Worm (Caenorhabditis elegans) whole organism, L2 larva: ENCODE measurements around the gene srw-14.

Experiments used
- C34F6.9 ChIP-seq: fragments of 150-350 bp; optimal IDR thresholded peaks from 2 replicates; lab custom pipeline; 2014; ENCODE audit warnings: missing biosample characterization, missing genetic modification characterization
- F13H6.1 ChIP-seq: sonication (generic microtip); optimal IDR thresholded peaks from 2 replicates; lab custom pipeline; 2016; ENCODE audit warnings: missing genetic modification characterization, missing compliant biosample characterization
- R02D3.7 ChIP-seq: fragments of 150-350 bp; optimal IDR thresholded peaks from 2 replicates; lab custom pipeline; 2014; ENCODE audit warnings: missing biosample characterization, missing genetic modification characterization
- Y55F3AM.14 ChIP-seq: fragments of 200-800 bp; sonication (Bioruptor generic); optimal IDR thresholded peaks from 2 replicates; lab custom pipeline; 2018; ENCODE audit warnings: mild to moderate bottlenecking, missing genetic modification characterization, missing compliant biosample characterization
- ZK546.5 ChIP-seq: sonication (generic microtip); optimal IDR thresholded peaks from 2 replicates; lab custom pipeline; 2017; ENCODE audit warnings: missing biosample characterization, missing genetic modification characterization
- alr-1 ChIP-seq: fragments of 150-350 bp; optimal IDR thresholded peaks from 2 replicates; lab custom pipeline; 2014; ENCODE audit warnings: missing biosample characterization, missing genetic modification characterization
- aly-2 ChIP-seq: fragments of 150-350 bp; optimal IDR thresholded peaks from 2 replicates; lab custom pipeline; 2014; ENCODE audit warnings: missing biosample characterization, missing genetic modification characterization
- ama-1 ChIP-seq: fragments of 150-350 bp; optimal IDR thresholded peaks from 2 replicates; lab custom pipeline; 2018; ENCODE audit warnings: inconsistent platforms
- blmp-1 ChIP-seq: sonication (generic microtip); optimal IDR thresholded peaks from 2 replicates; lab custom pipeline; 2017; ENCODE audit warnings: missing genetic modification characterization, mild to moderate bottlenecking, missing compliant biosample characterization, antibody characterized with exemption, moderate library complexity; ENCODE audit not compliant: insufficient read depth
- ceh-16 ChIP-seq: fragments of 150-350 bp; optimal IDR thresholded peaks from 2 replicates; lab custom pipeline; 2014; ENCODE audit warnings: missing biosample characterization, missing genetic modification characterization
- ceh-82 ChIP-seq: fragments of 150-350 bp; optimal IDR thresholded peaks from 2 replicates; lab custom pipeline; 2014; ENCODE audit warnings: missing biosample characterization, missing genetic modification characterization
- crh-2 ChIP-seq: sonication (generic microtip); optimal IDR thresholded peaks from 2 replicates; lab custom pipeline; 2017; ENCODE audit warnings: missing biosample characterization, missing genetic modification characterization
- dmd-4 ChIP-seq: sonication (generic microtip); optimal IDR thresholded peaks from 2 replicates; lab custom pipeline; 2017; ENCODE audit warnings: missing biosample characterization, missing genetic modification characterization
- egl-27 ChIP-seq: sonication (generic microtip); optimal IDR thresholded peaks from 3 replicates; lab custom pipeline; 2017; ENCODE audit warnings: missing biosample characterization, missing genetic modification reagents, missing genetic modification characterization
- elt-1 ChIP-seq: fragments of 150-350 bp; optimal IDR thresholded peaks from 2 replicates; lab custom pipeline; 2014; ENCODE audit warnings: missing biosample characterization, missing genetic modification characterization
- elt-3 ChIP-seq: sonication (generic microtip); optimal IDR thresholded peaks from 2 replicates; lab custom pipeline; 2017; ENCODE audit warnings: missing biosample characterization, missing genetic modification characterization
- fos-1 ChIP-seq: fragments of 150-350 bp; optimal IDR thresholded peaks from 2 replicates; lab custom pipeline; 2014; ENCODE audit warnings: missing biosample characterization, missing genetic modification characterization
- gmeb-1 ChIP-seq: fragments of 150-350 bp; optimal IDR thresholded peaks from 2 replicates; lab custom pipeline; 2014; ENCODE audit warnings: missing biosample characterization, missing genetic modification characterization
- lin-11 ChIP-seq: fragments of 150-350 bp; sonication (generic microtip); optimal IDR thresholded peaks from 2 replicates; lab custom pipeline; 2014; ENCODE audit warnings: missing biosample characterization, missing genetic modification characterization, inconsistent platforms, mixed read lengths
- lin-13 ChIP-seq: fragments of 150-350 bp; optimal IDR thresholded peaks from 2 replicates; lab custom pipeline; 2014; ENCODE audit warnings: missing biosample characterization, missing genetic modification reagents, missing genetic modification characterization
- lin-39 ChIP-seq: fragments of 150-350 bp; optimal IDR thresholded peaks from 2 replicates; lab custom pipeline; 2014; ENCODE audit warnings: missing biosample characterization, missing genetic modification reagents, missing genetic modification characterization
- lsy-2 ChIP-seq, 2 experiments: fragments of 150-350 bp in 1 of 2; sonication (generic microtip) in 1 of 2; optimal IDR thresholded peaks; 2 replicates each; lab custom pipeline; 2014 to 2017; ENCODE audit warnings: missing biosample characterization in 2 of 2, missing genetic modification characterization in 2 of 2
- mab-5 ChIP-seq: fragments of 150-350 bp; optimal IDR thresholded peaks from 2 replicates; lab custom pipeline; 2014; ENCODE audit warnings: missing biosample characterization, missing genetic modification characterization
- mbf-1 ChIP-seq: sonication (generic microtip); optimal IDR thresholded peaks from 2 replicates; lab custom pipeline; 2017; ENCODE audit warnings: missing biosample characterization, missing genetic modification characterization
- mdl-1 ChIP-seq, 2 experiments: fragments of 150-350 bp in 1 of 2; sonication (generic microtip) in 1 of 2; optimal IDR thresholded peaks; 2 replicates each; lab custom pipeline; 2017; ENCODE audit warnings: missing biosample characterization in 2 of 2, missing genetic modification characterization in 2 of 2
- nhr-10 ChIP-seq: sonication (generic microtip); optimal IDR thresholded peaks from 2 replicates; lab custom pipeline; 2017; ENCODE audit warnings: missing biosample characterization, missing genetic modification characterization
- nhr-11 ChIP-seq: fragments of 150-350 bp; optimal IDR thresholded peaks from 2 replicates; lab custom pipeline; 2014; ENCODE audit warnings: missing biosample characterization, missing genetic modification characterization
- nhr-129 ChIP-seq: fragments of 150-350 bp; optimal IDR thresholded peaks from 2 replicates; lab custom pipeline; 2014; ENCODE audit warnings: missing biosample characterization, missing genetic modification characterization
- nhr-21 ChIP-seq: fragments of 150-350 bp; optimal IDR thresholded peaks from 2 replicates; lab custom pipeline; 2014; ENCODE audit warnings: missing biosample characterization, missing genetic modification characterization
- nhr-23 ChIP-seq: fragments of 150-350 bp; optimal IDR thresholded peaks from 2 replicates; lab custom pipeline; 2014; ENCODE audit warnings: missing biosample characterization, missing genetic modification reagents, missing genetic modification characterization
- nhr-237 ChIP-seq: fragments of 150-350 bp; optimal IDR thresholded peaks from 2 replicates; lab custom pipeline; 2014; ENCODE audit warnings: missing biosample characterization, missing genetic modification characterization
- nhr-25 ChIP-seq: fragments of 150-350 bp; sonication (generic microtip); optimal IDR thresholded peaks from 3 replicates; lab custom pipeline; 2014; ENCODE audit warnings: missing biosample characterization, missing genetic modification characterization
- nhr-6 ChIP-seq: fragments of 150-350 bp; optimal IDR thresholded peaks from 2 replicates; lab custom pipeline; 2014; ENCODE audit warnings: missing biosample characterization, missing genetic modification characterization
- nhr-77 ChIP-seq: fragments of 150-350 bp; optimal IDR thresholded peaks from 2 replicates; lab custom pipeline; 2014; ENCODE audit warnings: missing biosample characterization, missing genetic modification characterization
- peb-1 ChIP-seq: fragments of 150-350 bp; optimal IDR thresholded peaks from 2 replicates; lab custom pipeline; 2014; ENCODE audit warnings: missing biosample characterization, missing genetic modification characterization
- sem-4 ChIP-seq: fragments of 150-350 bp; optimal IDR thresholded peaks from 2 replicates; lab custom pipeline; 2014; ENCODE audit warnings: missing biosample characterization, missing genetic modification reagents, missing genetic modification characterization
- skn-1 ChIP-seq: sonication (generic microtip); optimal IDR thresholded peaks from 2 replicates; lab custom pipeline; 2017; ENCODE audit warnings: missing biosample characterization, missing genetic modification characterization
- sma-3 ChIP-seq: sonication (generic microtip); optimal IDR thresholded peaks from 2 replicates; lab custom pipeline; 2016; ENCODE audit warnings: missing genetic modification reagents, missing genetic modification characterization, missing compliant biosample characterization
- sma-9 ChIP-seq, 2 experiments: fragments of 150-350 bp in 1 of 2; sonication (generic microtip) in 1 of 2; optimal IDR thresholded peaks; 2 replicates each; lab custom pipeline; 2014 to 2016; ENCODE audit warnings: missing genetic modification characterization in 2 of 2, mild to moderate bottlenecking in 1 of 2, missing biosample characterization in 1 of 2, missing compliant biosample characterization in 1 of 2, missing genetic modification reagents in 1 of 2, moderate library complexity in 1 of 2
- snpc-4 ChIP-seq: fragments of 150-350 bp; optimal IDR thresholded peaks from 2 replicates; lab custom pipeline; 2014; ENCODE audit warnings: missing biosample characterization, missing genetic modification characterization
- unc-55 ChIP-seq: fragments of 150-350 bp; sonication (generic microtip); optimal IDR thresholded peaks from 3 replicates; lab custom pipeline; 2014; ENCODE audit warnings: missing biosample characterization, missing genetic modification reagents, missing genetic modification characterization
- unc-62 ChIP-seq: fragments of 150-350 bp; optimal IDR thresholded peaks from 2 replicates; lab custom pipeline; 2014; ENCODE audit warnings: missing biosample characterization, missing genetic modification reagents, missing genetic modification characterization
- zag-1 ChIP-seq: fragments of 150-350 bp; optimal IDR thresholded peaks from 2 replicates; lab custom pipeline; 2014; ENCODE audit warnings: missing biosample characterization, missing genetic modification characterization
- ztf-1 ChIP-seq: fragments of 200-800 bp; sonication (Bioruptor generic); conservative IDR thresholded peaks from 2 replicates; pipeline ENCODE4 v1.3.6; 2022; ENCODE audit warnings: missing genetic modification characterization, missing compliant biosample characterization
- ztf-11 ChIP-seq: sonication (generic microtip); optimal IDR thresholded peaks from 2 replicates; lab custom pipeline; 2017; ENCODE audit warnings: missing biosample characterization, missing genetic modification characterization
- ztf-4 ChIP-seq: fragments of 150-350 bp; optimal IDR thresholded peaks from 2 replicates; lab custom pipeline; 2014; ENCODE audit warnings: missing biosample characterization, missing genetic modification characterization

srw-14 gene

DNA sequence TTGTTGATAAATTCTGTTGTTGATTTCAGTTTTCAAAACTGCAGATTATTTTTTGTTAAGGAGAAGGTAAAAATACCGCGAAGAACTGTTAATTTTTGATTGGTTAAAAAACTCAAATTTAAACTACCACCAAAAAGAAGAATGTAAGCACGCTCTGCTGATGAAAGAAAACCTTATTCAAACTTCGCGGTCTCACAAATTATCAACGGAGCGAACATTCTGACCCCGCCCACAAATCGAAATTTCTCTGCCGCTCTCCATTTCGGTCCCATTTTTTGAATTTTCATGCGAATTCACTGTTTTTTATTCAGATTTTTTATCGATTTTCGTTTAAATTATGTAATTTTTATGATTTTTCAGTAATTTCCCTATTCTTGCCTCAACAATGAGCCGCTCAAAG is 36.2 kb upstream of the srw-14 start, which contains the start of gene cyn-3 (continued):
- no peak for TF ChIP-seq dmd-4 (tag; lab: Kevin White, UChicago)
- TF ChIP-seq mab-5 (tag; lab: Kevin White, UChicago): peak; percentile 81
- TF ChIP-seq skn-1 (tag; lab: Kevin White, UChicago): no peak
- no peak for TF ChIP-seq nhr-11 (tag; lab: Kevin White, UChicago)
- TF ChIP-seq nhr-77: peak; percentile 54
- TF ChIP-seq R02D3.7 (tag; lab: Kevin White, UChicago): peak; percentile 41

ce11 chrV:15190903-15191302 is 34.8 kb upstream of the srw-14 start, which contains the start of gene Y75B12B.11:
Y75B12B.11 (plus strand) TSS chrV:15191296.
- TF ChIP-seq mab-5 (tag; lab: Kevin White, UChicago): peak; percentile 2
- no peak for TF ChIP-seq unc-62 (GFP tag; lab: Kevin White, UChicago)
- no peak for TF ChIP-seq nhr-25 (tag; lab: Kevin White, UChicago)
- peak; percentile 62 for TF ChIP-seq C34F6.9
- TF ChIP-seq fos-1 (tag; lab: Kevin White, UChicago): peak; percentile 67
- TF ChIP-seq nhr-10: no peak
- peak; percentile 32 for TF ChIP-seq blmp-1
- TF ChIP-seq skn-1 (tag; lab: Kevin White, UChicago): no peak
- TF ChIP-seq egl-27 (tag; lab: Kevin White, UChicago): peak; percentile 56
- peak; percentile 76 for TF ChIP-seq lin-13
- no peak for TF ChIP-seq elt-1
- peak; percentile 73 for TF ChIP-seq unc-55 (GFP tag; lab: Kevin White, UChicago)
- TF ChIP-seq nhr-21 (tag; lab: Kevin White, UChicago): peak; percentile 81
- TF ChIP-seq ZK546.5 (tag; lab: Kevin White, UChicago): no peak
- peak; percentile 25 to 63 for TF ChIP-seq lsy-2 (tag; optimal IDR thresholded peaks at IDR 0.05; lab: Kevin White, UChicago)
- TF ChIP-seq snpc-4: peak; percentile 55
- TF ChIP-seq peb-1 (tag; lab: Kevin White, UChicago): no peak
- peak; percentile 82 for TF ChIP-seq crh-2
- TF ChIP-seq nhr-6 (tag; lab: Kevin White, UChicago): no peak
- no peak for TF ChIP-seq ztf-1 (GFP tag; lab: Robert Waterston, UW)
- no peak for TF ChIP-seq lin-39
- TF ChIP-seq ztf-4: peak; percentile 70
- peak; percentile 33 for TF ChIP-seq ceh-16 (tag; lab: Kevin White, UChicago)
- TF ChIP-seq mdl-1 (tag; optimal IDR thresholded peaks at IDR 0.05; lab: Kevin White, UChicago): no peak
- peak; percentile 83 for TF ChIP-seq sma-9 (GFP tag; optimal IDR thresholded peaks at IDR 0.05; lab: Kevin White, UChicago)
- no peak for TF ChIP-seq sma-9 (tag; optimal IDR thresholded peaks at IDR 0.05; lab: Kevin White, UChicago)
- TF ChIP-seq ama-1 (lab: Kevin White, UChicago): peak; percentile 89
- TF ChIP-seq sma-3: peak; percentile 80
- TF ChIP-seq F13H6.1 (tag; lab: Kevin White, UChicago): peak; percentile 69
- TF ChIP-seq nhr-237 (tag; lab: Kevin White, UChicago): no peak
- TF ChIP-seq gmeb-1 (tag; lab: Kevin White, UChicago): peak; percentile 76
- peak; percentile 77 for TF ChIP-seq Y55F3AM.14 (GFP tag; lab: Kevin White, UChicago)
- TF ChIP-seq nhr-23 (tag; lab: Kevin White, UChicago): no peak
- no peak for TF ChIP-seq alr-1 (tag; lab: Kevin White, UChicago)
- no peak for TF ChIP-seq nhr-77
- no peak for TF ChIP-seq ceh-82 (tag; lab: Kevin White, UChicago)
- TF ChIP-seq ztf-11: no peak
- no peak for TF ChIP-seq zag-1 (tag; lab: Kevin White, UChicago)
- TF ChIP-seq sem-4 (tag; lab: Kevin White, UChicago): peak; percentile 75
- TF ChIP-seq mbf-1 (tag; lab: Kevin White, UChicago): no peak
- TF ChIP-seq nhr-129 (tag; lab: Kevin White, UChicago): peak; percentile 88
- no peak for TF ChIP-seq aly-2 (tag; lab: Kevin White, UChicago)
- TF ChIP-seq lin-11 (tag; lab: Kevin White, UChicago): peak; percentile 66
- TF ChIP-seq elt-3 (tag; lab: Kevin White, UChicago): no peak
